Fruit fly (Drosophila melanogaster): ENCODE measurements around the gene CG14442.

DNA sequence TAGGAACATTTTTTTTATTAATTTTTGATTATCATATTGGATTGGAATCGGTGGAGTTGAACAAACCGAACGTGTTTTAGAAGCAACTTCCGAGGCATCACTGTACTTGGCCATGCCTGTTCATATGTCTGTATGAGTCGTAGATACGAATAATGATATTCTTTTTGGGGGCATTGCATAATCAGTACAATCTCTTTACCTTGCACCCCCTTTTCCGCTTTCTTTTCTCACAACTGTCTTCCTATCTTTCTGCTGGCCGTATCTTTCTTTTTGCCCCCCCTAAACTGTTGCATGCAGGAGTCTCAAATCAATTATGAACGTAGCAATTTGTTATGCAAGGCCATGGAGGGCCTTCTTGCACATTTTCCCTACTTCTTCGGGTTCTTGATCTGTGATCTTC, 11.1 kb upstream of the CG14442 start:
- TF ChIP-seq Mnt (GFP tag; optimal IDR thresholded peaks at IDR 0.05): no peak
- TF ChIP-seq CG7101 (tag; optimal IDR thresholded peaks at IDR 0.05): no peak
- no peak for TF ChIP-seq kay (GFP tag; ENCODE audit: borderline replicate concordance)
- TF ChIP-seq tj (GFP tag; optimal IDR thresholded peaks at IDR 0.05): no peak
- TF ChIP-seq CG7045 (GFP tag; optimal IDR thresholded peaks at IDR 0.05): no peak
- no peak for TF ChIP-seq CG1620 (GFP tag; optimal IDR thresholded peaks at IDR 0.05)
- TF ChIP-seq cic (GFP tag; optimal IDR thresholded peaks at IDR 0.05): no peak
- TF ChIP-seq CG12768 (GFP tag; optimal IDR thresholded peaks at IDR 0.05): no peak
- TF ChIP-seq CG14711 (tag; optimal IDR thresholded peaks at IDR 0.05): no peak
- no peak for TF ChIP-seq CG5204 (GFP tag; optimal IDR thresholded peaks at IDR 0.05)
- no peak for TF ChIP-seq CG11617 (GFP tag; optimal IDR thresholded peaks at IDR 0.05)
- TF ChIP-seq CG33017 (tag; optimal IDR thresholded peaks at IDR 0.05): no peak

Measured in whole organism, adult.